Fruit fly (Drosophila melanogaster) Kc167 (cell line): Measurements from ENCODE around the gene CG12012.

Experiments used
- Myc ChIP-seq: fragments of >200 bp; optimal IDR thresholded peaks from 2 replicates; lab custom pipeline; 2017; ENCODE audit warnings: missing external identifiers
- Sin3A ChIP-seq: fragments of >200 bp; optimal IDR thresholded peaks from 2 replicates; lab custom pipeline; 2018; ENCODE audit warnings: missing external identifiers
- h ChIP-seq: fragments of >200 bp; optimal IDR thresholded peaks from 3 replicates; lab custom pipeline; 2018; ENCODE audit warnings: missing external identifiers
- insv ChIP-seq: fragments of >200 bp; optimal IDR thresholded peaks from 3 replicates; lab custom pipeline; 2018; ENCODE audit warnings: missing external identifiers
- psq ChIP-seq: fragments of >200 bp; optimal IDR thresholded peaks from 2 replicates; lab custom pipeline; 2017; ENCODE audit warnings: missing external identifiers
- ttk ChIP-seq: sonication (Bioruptor generic); optimal IDR thresholded peaks from 2 replicates; lab custom pipeline; 2017; ENCODE audit warnings: missing external identifiers

Gene CG12012

dm6 chr3L:3427037-3427436 is 50.5 kb downstream of the CG12012 start:
- TF ChIP-seq Myc (lab: Kevin White, UChicago) (no peak), psq (lab: Kevin White, UChicago) (no peak), h (lab: Kevin White, UChicago) (no peak), ttk (lab: Kevin White, UChicago) (no peak), Sin3A (lab: Kevin White, UChicago) (no peak), insv (lab: Kevin White, UChicago) (no peak)
